Fruit fly (Drosophila melanogaster) whole organism, embryonic: ENCODE data around the gene Cpr67Fb.

ENCODE experiments used
- Bdp1 ChIP-seq: fragments of 200-800 bp; sonication (Bioruptor generic); optimal IDR thresholded peaks from 3 replicates; lab custom pipeline; 2016; ENCODE audit warnings: missing biosample characterization, missing genetic modification characterization
- CG1024 ChIP-seq: fragments of 200-800 bp; sonication (Bioruptor generic); IDR thresholded peaks from 2 replicates; pipeline ENCODE4 v1.3.6; 2022; ENCODE audit warnings: missing biosample characterization, missing genetic modification characterization
- CG10321 ChIP-seq: fragments of 200-800 bp; sonication (Bioruptor generic); IDR thresholded peaks from 2 replicates; pipeline ENCODE4 v1.3.6; 2022; ENCODE audit warnings: missing biosample characterization, missing genetic modification characterization
- CG10462 ChIP-seq: fragments of 200-800 bp; sonication (Bioruptor generic); optimal IDR thresholded peaks from 2 replicates; lab custom pipeline; 2016; ENCODE audit warnings: missing biosample characterization, missing genetic modification characterization
- CG12155 ChIP-seq: fragments of 200-800 bp; sonication (Bioruptor generic); optimal IDR thresholded peaks from 3 replicates; lab custom pipeline; 2016; ENCODE audit warnings: missing biosample characterization, missing genetic modification characterization
- CG12391 ChIP-seq: fragments of 200-800 bp; sonication (Bioruptor generic); optimal IDR thresholded peaks from 3 replicates; lab custom pipeline; 2018; ENCODE audit warnings: missing biosample characterization, mild to moderate bottlenecking, missing genetic modification characterization, moderate library complexity
- CG13775 ChIP-seq: fragments of 200-800 bp; sonication (Bioruptor generic); optimal IDR thresholded peaks from 3 replicates; lab custom pipeline; 2017; ENCODE audit warnings: missing biosample characterization, mild to moderate bottlenecking, missing genetic modification characterization
- CG2116 ChIP-seq: fragments of 200-800 bp; sonication (Bioruptor generic); optimal IDR thresholded peaks from 3 replicates; lab custom pipeline; 2018; ENCODE audit warnings: missing biosample characterization, mild to moderate bottlenecking, missing genetic modification characterization
- CG2678 ChIP-seq: fragments of 200-800 bp; sonication (Bioruptor generic); optimal IDR thresholded peaks from 3 replicates; lab custom pipeline; 2019; ENCODE audit warnings: missing biosample characterization, mild to moderate bottlenecking, missing genetic modification characterization, moderate library complexity
- CG30020 ChIP-seq: fragments of 200-800 bp; optimal IDR thresholded peaks from 2 replicates; lab custom pipeline; 2019; ENCODE audit warnings: missing biosample characterization, mild to moderate bottlenecking, missing genetic modification characterization, moderate library complexity
- CG3163 ChIP-seq: fragments of 200-800 bp; sonication (Bioruptor generic); optimal IDR thresholded peaks from 3 replicates; lab custom pipeline; 2016; ENCODE audit warnings: missing biosample characterization, missing genetic modification characterization
- CG32772 ChIP-seq: fragments of 200-800 bp; sonication (Bioruptor generic); IDR thresholded peaks from 2 replicates; pipeline ENCODE4 v1.3.6; 2022; ENCODE audit warnings: missing biosample characterization, missing genetic modification characterization
- CG3995 ChIP-seq: fragments of 200-800 bp; sonication (Bioruptor generic); optimal IDR thresholded peaks from 3 replicates; lab custom pipeline; 2016; ENCODE audit warnings: missing biosample characterization, missing genetic modification characterization
- CG4282 ChIP-seq: fragments of 200-800 bp; sonication (Bioruptor generic); optimal IDR thresholded peaks from 2 replicates; lab custom pipeline; 2016; ENCODE audit warnings: missing biosample characterization, missing genetic modification characterization
- CG9727 ChIP-seq: fragments of 200-800 bp; sonication (Bioruptor generic); optimal IDR thresholded peaks from 3 replicates; lab custom pipeline; 2017; ENCODE audit warnings: missing biosample characterization, mild to moderate bottlenecking, missing genetic modification characterization
- Dll ChIP-seq: fragments of 200-800 bp; sonication (Bioruptor generic); IDR thresholded peaks from 4 replicates; pipeline ENCODE4 v1.3.6; 2022; ENCODE audit warnings: missing biosample characterization, missing genetic modification characterization; ENCODE audit not compliant: partially characterized antibody
- HLHmδ ChIP-seq: fragments of 200-800 bp; sonication (Bioruptor generic); optimal IDR thresholded peaks from 2 replicates; lab custom pipeline; 2018; ENCODE audit warnings: missing biosample characterization, mild to moderate bottlenecking, missing genetic modification characterization, moderate library complexity
- HmgD ChIP-seq: fragments of 200-800 bp; sonication (Bioruptor generic); optimal IDR thresholded peaks from 3 replicates; lab custom pipeline; 2016; ENCODE audit warnings: missing biosample characterization, missing genetic modification characterization
- Hmx ChIP-seq: fragments of 200-800 bp; sonication (Bioruptor generic); optimal IDR thresholded peaks from 2 replicates; lab custom pipeline; 2016; ENCODE audit warnings: missing biosample characterization, missing genetic modification characterization
- Lim3 ChIP-seq: fragments of 200-800 bp; sonication (Bioruptor generic); IDR thresholded peaks from 2 replicates; pipeline ENCODE4 v1.3.6; 2022; ENCODE audit warnings: missing biosample characterization, missing genetic modification characterization
- Nf-YB ChIP-seq: fragments of 200-800 bp; sonication (Bioruptor generic); optimal IDR thresholded peaks from 3 replicates; lab custom pipeline; 2019; ENCODE audit warnings: missing biosample characterization, mild to moderate bottlenecking, missing genetic modification characterization, moderate library complexity
- Nf-YC ChIP-seq: fragments of 200-800 bp; optimal IDR thresholded peaks from 3 replicates; lab custom pipeline; 2019; ENCODE audit warnings: missing biosample characterization, mild to moderate bottlenecking, missing genetic modification characterization, moderate library complexity
- Rfx ChIP-seq: fragments of 200-800 bp; sonication (Bioruptor generic); IDR thresholded peaks from 2 replicates; pipeline ENCODE4 v1.3.6; 2022; ENCODE audit warnings: missing biosample characterization, missing genetic modification characterization
- Xrp1 ChIP-seq: fragments of 200-800 bp; sonication (Bioruptor generic); IDR thresholded peaks from 2 replicates; pipeline ENCODE4 v1.3.6; 2022; ENCODE audit warnings: missing biosample characterization, missing genetic modification characterization
- ab ChIP-seq: fragments of 200-800 bp; sonication (Bioruptor generic); optimal IDR thresholded peaks from 2 replicates; lab custom pipeline; 2016; ENCODE audit warnings: missing biosample characterization, missing genetic modification characterization
- ac ChIP-seq: fragments of 200-800 bp; sonication (Bioruptor generic); optimal IDR thresholded peaks from 3 replicates; lab custom pipeline; 2017; ENCODE audit warnings: missing biosample characterization, mild to moderate bottlenecking, missing genetic modification characterization
- az2 ChIP-seq: fragments of 200-800 bp; sonication (Bioruptor generic); optimal IDR thresholded peaks from 3 replicates; lab custom pipeline; 2016; ENCODE audit warnings: missing biosample characterization, missing genetic modification characterization
- bigmax ChIP-seq: fragments of 200-800 bp; sonication (Bioruptor generic); optimal IDR thresholded peaks from 2 replicates; lab custom pipeline; 2018; ENCODE audit warnings: missing biosample characterization, mild to moderate bottlenecking, missing genetic modification characterization
- bowl ChIP-seq: fragments of 200-800 bp; sonication (Bioruptor generic); IDR thresholded peaks from 2 replicates; pipeline ENCODE4 v1.3.6; 2022; ENCODE audit warnings: missing biosample characterization, missing genetic modification characterization
- dati ChIP-seq: fragments of 200-800 bp; sonication (Bioruptor generic); IDR thresholded peaks from 2 replicates; pipeline ENCODE4 v1.3.6; 2022; ENCODE audit warnings: missing biosample characterization, missing genetic modification characterization
- dimm ChIP-seq: fragments of 200-800 bp; sonication (Bioruptor generic); IDR thresholded peaks from 2 replicates; pipeline ENCODE4 v1.3.6; 2022; ENCODE audit warnings: missing biosample characterization, missing genetic modification characterization
- disco-r ChIP-seq: fragments of 200-800 bp; sonication (Bioruptor generic); optimal IDR thresholded peaks from 2 replicates; lab custom pipeline; 2016; ENCODE audit warnings: missing biosample characterization, missing genetic modification characterization
- fd96Cb ChIP-seq: fragments of 200-800 bp; sonication (Bioruptor generic); optimal IDR thresholded peaks from 2 replicates; lab custom pipeline; 2018; ENCODE audit warnings: missing biosample characterization, mild to moderate bottlenecking, missing genetic modification characterization, moderate library complexity
- ftz-f1 ChIP-seq: fragments of 200-800 bp; sonication (Bioruptor generic); optimal IDR thresholded peaks from 2 replicates; lab custom pipeline; 2016; ENCODE audit warnings: missing biosample characterization, missing genetic modification characterization
- gcm2 ChIP-seq: fragments of 200-800 bp; sonication (Bioruptor generic); optimal IDR thresholded peaks from 2 replicates; lab custom pipeline; 2016; ENCODE audit warnings: missing biosample characterization, missing genetic modification characterization
- jigr1 ChIP-seq: fragments of 200-800 bp; sonication (Bioruptor generic); IDR thresholded peaks from 3 replicates; pipeline ENCODE4 v1.3.6; 2022; ENCODE audit warnings: missing biosample characterization, missing genetic modification characterization
- jing ChIP-seq: fragments of 200-800 bp; sonication (Bioruptor generic); optimal IDR thresholded peaks from 2 replicates; lab custom pipeline; 2018; ENCODE audit warnings: missing biosample characterization, mild to moderate bottlenecking, missing genetic modification characterization
- kah ChIP-seq: fragments of 200-800 bp; sonication (Bioruptor generic); optimal IDR thresholded peaks from 2 replicates; lab custom pipeline; 2018; ENCODE audit warnings: missing biosample characterization, mild to moderate bottlenecking, missing genetic modification characterization
- nerfin-1 ChIP-seq: fragments of 200-800 bp; sonication (Bioruptor generic); optimal IDR thresholded peaks from 3 replicates; lab custom pipeline; 2019; ENCODE audit warnings: missing biosample characterization, mild to moderate bottlenecking, missing genetic modification characterization, moderate library complexity
- nmo ChIP-seq: fragments of 200-800 bp; sonication (Bioruptor generic); optimal IDR thresholded peaks from 2 replicates; lab custom pipeline; 2018; ENCODE audit warnings: missing biosample characterization, mild to moderate bottlenecking, missing genetic modification characterization, moderate library complexity
- org-1 ChIP-seq: fragments of 200-800 bp; sonication (Bioruptor generic); optimal IDR thresholded peaks from 2 replicates; lab custom pipeline; 2017; ENCODE audit warnings: missing biosample characterization, missing genetic modification characterization
- pfk ChIP-seq: fragments of 200-800 bp; sonication (Bioruptor generic); optimal IDR thresholded peaks from 2 replicates; lab custom pipeline; 2018; ENCODE audit warnings: missing biosample characterization, mild to moderate bottlenecking, missing genetic modification characterization, moderate library complexity
- pho ChIP-seq: fragments of 200-800 bp; sonication (Bioruptor generic); optimal IDR thresholded peaks from 2 replicates; lab custom pipeline; 2016; ENCODE audit warnings: missing biosample characterization, missing genetic modification characterization
- phol ChIP-seq: fragments of 200-800 bp; sonication (Bioruptor generic); optimal IDR thresholded peaks from 3 replicates; lab custom pipeline; 2018; ENCODE audit warnings: missing biosample characterization, mild to moderate bottlenecking, missing genetic modification characterization, moderate library complexity
- sd ChIP-seq: fragments of 200-800 bp; sonication (Bioruptor generic); optimal IDR thresholded peaks from 3 replicates; lab custom pipeline; 2018; ENCODE audit warnings: missing biosample characterization, mild to moderate bottlenecking, missing genetic modification characterization, moderate library complexity
- seq ChIP-seq: fragments of 200-800 bp; sonication (Bioruptor generic); IDR thresholded peaks from 2 replicates; pipeline ENCODE4 v1.3.6; 2022; ENCODE audit warnings: missing biosample characterization, missing genetic modification characterization
- shn ChIP-seq: fragments of 200-800 bp; sonication (Bioruptor generic); optimal IDR thresholded peaks from 3 replicates; lab custom pipeline; 2016; ENCODE audit warnings: missing biosample characterization, missing genetic modification characterization
- sna ChIP-seq: fragments of 200-800 bp; sonication (Bioruptor generic); IDR thresholded peaks from 2 replicates; pipeline ENCODE4 v1.3.6; 2022; ENCODE audit warnings: missing biosample characterization, missing genetic modification characterization; ENCODE audit not compliant: partially characterized antibody
- tio ChIP-seq: fragments of 200-800 bp; sonication (Bioruptor generic); optimal IDR thresholded peaks from 2 replicates; lab custom pipeline; 2017; ENCODE audit warnings: missing biosample characterization, missing genetic modification characterization, inconsistent platforms
- tup ChIP-seq: fragments of 200-800 bp; sonication (Bioruptor generic); optimal IDR thresholded peaks from 2 replicates; lab custom pipeline; 2016; ENCODE audit warnings: missing biosample characterization, mild to moderate bottlenecking, missing genetic modification characterization, moderate library complexity
- zfh1 ChIP-seq: fragments of 200-800 bp; sonication (Bioruptor generic); IDR thresholded peaks from 3 replicates; pipeline ENCODE4 v1.3.6; 2022; ENCODE audit warnings: missing biosample characterization, missing genetic modification characterization

The Cpr67Fb gene

dm6 chr3L:10857515-10858023 is 36.4 kb upstream of the Cpr67Fb start (continued):
- no peak for TF ChIP-seq fd96Cb (tag; lab: Kevin White, UChicago)
- TF ChIP-seq pfk = peak; percentile 22
- no peak for TF ChIP-seq ab (GFP tag; lab: Kevin White, UChicago)
- TF ChIP-seq Xrp1 (GFP tag; lab: Robert Waterston, UW) = no peak
- TF ChIP-seq bigmax = no peak
- TF ChIP-seq dati (GFP tag; lab: Robert Waterston, UW) = no peak
- peak; percentile 33 for TF ChIP-seq CG12391 (tag; lab: Kevin White, UChicago)
- no peak for TF ChIP-seq Dll (GFP tag; lab: Robert Waterston, UW)
- peak; percentile 87 for TF ChIP-seq nerfin-1
- TF ChIP-seq HLHmδ = peak; percentile 43
- no peak for TF ChIP-seq tio
- TF ChIP-seq CG13775 (GFP tag; lab: Kevin White, UChicago) = no peak
- no peak for TF ChIP-seq CG3995 (GFP tag; lab: Kevin White, UChicago)
- no peak for TF ChIP-seq bowl
- TF ChIP-seq seq (GFP tag; lab: Robert Waterston, UW) = peak; percentile 72
- TF ChIP-seq nmo (GFP tag; lab: Kevin White, UChicago) = no peak
- no peak for TF ChIP-seq CG12155 (GFP tag; lab: Kevin White, UChicago)
- no peak for TF ChIP-seq org-1 (GFP tag; lab: Kevin White, UChicago)
- peak; percentile 63; the same call in 1 of the 2 replicates for TF ChIP-seq Rfx (GFP tag; lab: Robert Waterston, UW)
- no peak for TF ChIP-seq phol
- no peak for TF ChIP-seq CG30020 (tag; lab: Kevin White, UChicago)
- peak; percentile 64 for TF ChIP-seq ftz-f1 (GFP tag; lab: Kevin White, UChicago)
- TF ChIP-seq CG4282 (GFP tag; lab: Kevin White, UChicago) = peak; percentile 30
- TF ChIP-seq HmgD = peak; percentile 50
- no peak for TF ChIP-seq Hmx (GFP tag; lab: Kevin White, UChicago)
- peak; percentile 40 for TF ChIP-seq shn
- TF ChIP-seq disco-r = no peak
- no peak for TF ChIP-seq CG10462 (GFP tag; lab: Kevin White, UChicago)
- TF ChIP-seq CG10321 = peak; percentile 63; the same call in 1 of the 2 replicates
- peak; percentile 29 for TF ChIP-seq CG3163
- no peak for TF ChIP-seq Nf-YB (GFP tag; lab: Kevin White, UChicago)
- peak; percentile 18 for TF ChIP-seq CG2116 (GFP tag; lab: Kevin White, UChicago)
- TF ChIP-seq Nf-YC (tag; lab: Kevin White, UChicago) = peak; percentile 41
- TF ChIP-seq pho (GFP tag; lab: Kevin White, UChicago) = peak; percentile 35
- no peak for TF ChIP-seq tup (GFP tag; lab: Kevin White, UChicago)
- no peak for TF ChIP-seq gcm2 (GFP tag; lab: Kevin White, UChicago)
- TF ChIP-seq Lim3 (GFP tag; lab: Robert Waterston, UW) = no peak
- no peak for TF ChIP-seq jigr1 (GFP tag; lab: Robert Waterston, UW)
- no peak for TF ChIP-seq CG2678 (tag; lab: Kevin White, UChicago)
- TF ChIP-seq kah = peak; percentile 43
- TF ChIP-seq jing (GFP tag; lab: Kevin White, UChicago) = no peak
- peak; percentile 97 for TF ChIP-seq sd
- TF ChIP-seq ac = no peak
- TF ChIP-seq sna (GFP tag; lab: Robert Waterston, UW) = peak; percentile 52; the same call in 1 of the 2 replicates
- TF ChIP-seq CG9727 (GFP tag; lab: Kevin White, UChicago) = no peak
- TF ChIP-seq CG32772 (GFP tag; lab: Robert Waterston, UW) = 0 out of 2 replicates have a peak, but pooled peaks have one; percentile 14
- TF ChIP-seq az2 (GFP tag; lab: Kevin White, UChicago) = no peak
- TF ChIP-seq CG1024 (GFP tag; lab: Robert Waterston, UW) = peak; percentile 43; the same call in 1 of the 2 replicates
- no peak for TF ChIP-seq dimm
- peak; percentile 29 for TF ChIP-seq Bdp1 (GFP tag; lab: Kevin White, UChicago)
- peak; percentile 77 for TF ChIP-seq zfh1
